Fruit fly (Drosophila melanogaster): Measurements from ENCODE around the gene Trm7-34.

- no peak for TF ChIP-seq br (GFP tag; optimal IDR thresholded peaks at IDR 0.05)
- no peak for TF ChIP-seq dsf (GFP tag; optimal IDR thresholded peaks at IDR 0.05; ENCODE audit: borderline replicate concordance)
- no peak for TF ChIP-seq Mio (GFP tag; optimal IDR thresholded peaks at IDR 0.05)
- TF ChIP-seq usp (GFP tag; optimal IDR thresholded peaks at IDR 0.05), result no peak
- no peak for TF ChIP-seq tai (GFP tag; optimal IDR thresholded peaks at IDR 0.05)
- TF ChIP-seq Rel (GFP tag; optimal IDR thresholded peaks at IDR 0.05), result no peak
- no peak for TF ChIP-seq Rel (tag; optimal IDR thresholded peaks at IDR 0.05)
- no peak for TF ChIP-seq brk (GFP tag; optimal IDR thresholded peaks at IDR 0.05)
- TF ChIP-seq Vsx2 (GFP tag; optimal IDR thresholded peaks at IDR 0.05; ENCODE audit: partially characterized antibody), result no peak
Measured at dm6 chr3R:21118784-21119183, 14.9 kb downstream of the Trm7-34 start, which contains the start of gene Bdbt.
